Fruit fly (Drosophila melanogaster) S2 (cell line): ENCODE results near the gene Mst77F.

Source experiments
- CG8478 ChIP-seq: fragments of >200 bp; optimal IDR thresholded peaks from 2 replicates; lab custom pipeline; 2018
- CTCF ChIP-seq, 2 experiments: fragments of >200 bp; optimal IDR thresholded peaks; 2 replicates each; lab custom pipeline; 2018

DNA sequence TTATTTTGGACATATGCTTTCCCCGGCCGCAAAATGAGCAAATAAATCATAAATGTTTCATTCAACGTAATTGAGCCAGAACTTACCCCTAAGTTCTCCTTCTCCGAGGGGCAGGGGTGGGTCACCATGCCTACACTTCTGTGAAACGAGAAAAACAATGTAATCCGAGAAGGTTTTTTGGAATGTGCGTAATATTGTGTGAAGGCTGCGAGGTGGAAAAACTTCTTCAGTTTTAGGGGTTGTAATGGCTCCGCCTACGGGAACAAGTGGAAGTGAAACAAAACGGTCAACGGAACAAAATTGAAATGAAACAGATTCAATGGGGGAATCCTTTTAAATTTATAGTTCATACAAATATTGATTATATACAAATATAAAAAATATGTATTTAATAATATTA lies 21.1 kb downstream of the Mst77F start:
- no peak for TF ChIP-seq CG8478 (lab: Kevin White, UChicago)
- no peak for TF ChIP-seq CTCF (optimal IDR thresholded peaks at IDR 0.05; lab: Kevin White, UChicago)
